Worm (Caenorhabditis elegans) whole organism, late embryonic: ENCODE results near the gene best-2.

Experiments used
- F13H6.1 ChIP-seq: sonication (generic microtip); optimal IDR thresholded peaks from 2 replicates; lab custom pipeline; 2016; ENCODE audit warnings: missing genetic modification characterization, missing compliant biosample characterization
- ama-1 ChIP-seq: fragments of 150-350 bp; optimal IDR thresholded peaks from 2 replicates; lab custom pipeline; 2014
- ceh-2 ChIP-seq: sonication (generic microtip); optimal IDR thresholded peaks from 2 replicates; lab custom pipeline; 2016; ENCODE audit warnings: missing genotype, missing genetic modification characterization, missing compliant biosample characterization
- ceh-24 ChIP-seq: sonication (generic microtip); optimal IDR thresholded peaks from 2 replicates; lab custom pipeline; 2016; ENCODE audit warnings: mild to moderate bottlenecking, missing genetic modification characterization, missing compliant biosample characterization
- hlh-30 ChIP-seq: sonication (generic microtip); optimal IDR thresholded peaks from 2 replicates; lab custom pipeline; 2017; ENCODE audit warnings: antibody characterized with exemption, missing genetic modification characterization, missing compliant biosample characterization; ENCODE audit not compliant: insufficient read depth
- nfya-1 ChIP-seq: sonication (generic microtip); optimal IDR thresholded peaks from 2 replicates; lab custom pipeline; 2017; ENCODE audit warnings: missing genetic modification characterization, mild to moderate bottlenecking, missing compliant biosample characterization, antibody characterized with exemption, moderate library complexity
- ref-2 ChIP-seq: sonication (generic microtip); optimal IDR thresholded peaks from 2 replicates; lab custom pipeline; 2016; ENCODE audit warnings: missing genetic modification characterization, missing compliant biosample characterization
- tbx-2 ChIP-seq: sonication (generic microtip); optimal IDR thresholded peaks from 2 replicates; lab custom pipeline; 2016; ENCODE audit warnings: missing genetic modification characterization, missing compliant biosample characterization
- unc-55 ChIP-seq: sonication (generic microtip); optimal IDR thresholded peaks from 2 replicates; lab custom pipeline; 2017; ENCODE audit warnings: missing biosample characterization, missing genetic modification reagents, missing genetic modification characterization

DNA sequence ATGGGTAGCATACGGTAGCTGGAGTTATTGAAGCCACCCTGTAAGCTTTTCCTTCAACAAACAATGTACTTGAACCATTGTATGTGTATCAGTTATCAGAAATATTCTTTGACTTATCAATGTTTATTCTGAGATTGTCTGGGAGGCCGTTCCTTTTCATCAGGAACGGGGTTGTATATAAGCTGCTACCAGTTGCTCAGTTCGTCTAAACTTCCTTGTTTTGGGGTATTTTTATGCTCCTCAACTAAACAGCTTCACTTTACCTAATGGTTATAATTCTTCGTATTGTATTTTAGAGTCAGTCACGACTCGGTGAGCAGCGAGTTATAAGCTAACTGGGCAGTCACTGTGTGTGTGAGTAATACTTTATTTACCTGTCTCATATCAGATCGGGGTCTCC, 27.2 kb downstream of the best-2 start:
- TF ChIP-seq ref-2 (tag; lab: Kevin White, UChicago) (no peak), unc-55 (GFP tag; lab: Kevin White, UChicago) (no peak), ceh-24 (no peak), tbx-2 (tag; lab: Kevin White, UChicago) (no peak), hlh-30 (tag; lab: Kevin White, UChicago) (no peak), nfya-1 (tag; lab: Kevin White, UChicago) (no peak), ama-1 (lab: Kevin White, UChicago) (no peak), F13H6.1 (tag; lab: Kevin White, UChicago) (no peak), ceh-2 (tag; lab: Kevin White, UChicago) (no peak)
